Worm (Caenorhabditis elegans): ENCODE data around the gene B0024.11.

B0024.11 gene

DNA sequence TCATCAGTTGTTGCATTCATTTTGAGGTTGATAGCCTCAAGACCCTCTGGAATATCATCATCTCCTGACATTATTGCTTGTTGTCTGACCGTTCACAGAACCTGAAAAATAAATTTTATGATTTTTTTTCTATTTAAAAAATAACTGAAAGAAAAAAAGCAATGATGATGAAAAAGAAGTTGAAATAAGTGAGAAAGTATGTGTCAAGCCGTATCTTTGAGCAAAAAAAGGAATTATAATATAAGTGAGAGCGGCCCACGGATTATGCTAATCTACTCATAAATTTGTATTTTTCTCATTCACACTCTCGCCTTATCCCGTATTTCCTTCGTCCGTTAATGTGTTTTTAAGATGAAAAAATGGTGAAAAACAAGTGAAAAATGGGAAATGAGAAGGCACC, 49.1 kb downstream of the B0024.11 start, which contains the start of gene ric-4:
Gene ric-4, minus strand, starts transcription at position 101 of the 400 bp plus-strand sequence.
- TF ChIP-seq nhr-19 (GFP tag; conservative IDR thresholded peaks at IDR 0.05) (no peak), dsc-1 (tag; optimal IDR thresholded peaks at IDR 0.05) (peak; percentile 14)

Measured in whole organism, L1 larva.